Fruit fly (Drosophila melanogaster) whole organism: ENCODE measurements around the gene CG1578.

Experiments
- CG8478 ChIP-seq: fragments of >200 bp; optimal IDR thresholded peaks from 2 replicates; lab custom pipeline; 2018; ENCODE audit warnings: inconsistent platforms
- Dll ChIP-seq: fragments of >200 bp; optimal IDR thresholded peaks from 2 replicates; lab custom pipeline; 2017
- pan ChIP-seq: fragments of >200 bp; optimal IDR thresholded peaks from 2 replicates; lab custom pipeline; 2017
- psq ChIP-seq: fragments of >200 bp; optimal IDR thresholded peaks from 2 replicates; lab custom pipeline; 2017

DNA sequence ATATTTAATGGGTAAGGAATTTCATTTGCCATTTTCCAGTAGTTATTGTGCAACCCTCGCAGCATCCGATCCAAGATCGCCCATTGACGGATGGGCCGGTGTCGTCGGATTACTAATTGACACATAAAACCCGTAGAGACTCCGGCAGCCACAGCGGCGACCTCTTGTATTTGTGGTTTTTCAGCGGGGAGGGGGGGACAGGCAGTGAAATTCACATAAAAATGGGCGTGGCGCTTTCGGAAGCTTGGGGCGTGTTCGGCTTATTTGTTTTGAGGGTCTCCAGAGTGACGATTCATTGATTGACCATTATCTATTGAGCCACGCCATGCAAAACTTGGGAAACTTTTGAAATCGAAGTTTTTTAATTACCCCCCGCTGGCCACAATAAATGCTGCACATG, 32.9 kb upstream of the CG1578 start:
- TF ChIP-seq CG8478 (no peak), pan (lab: Kevin White, UChicago) (no peak), psq (lab: Kevin White, UChicago) (no peak), Dll (lab: Kevin White, UChicago) (no peak)
